Worm (Caenorhabditis elegans) whole organism, early embryonic: ENCODE results near the gene R13A1.5.

Source experiments
- B0310.2 ChIP-seq: sonication (generic microtip); optimal IDR thresholded peaks from 2 replicates; lab custom pipeline; 2016; ENCODE audit warnings: mild to moderate bottlenecking, missing genetic modification characterization, missing compliant biosample characterization
- F13C5.2 ChIP-seq: sonication (generic microtip); optimal IDR thresholded peaks from 2 replicates; lab custom pipeline; 2017; ENCODE audit warnings: mild to moderate bottlenecking, missing genetic modification characterization, inconsistent platforms, missing compliant biosample characterization
- aly-1 ChIP-seq: sonication (generic microtip); optimal IDR thresholded peaks from 2 replicates; lab custom pipeline; 2016; ENCODE audit warnings: missing genetic modification characterization, missing compliant biosample characterization
- ama-1 ChIP-seq: fragments of 150-350 bp; optimal IDR thresholded peaks from 2 replicates; lab custom pipeline; 2014
- ceh-13 ChIP-seq: fragments of 200-800 bp; sonication (Bioruptor generic); optimal IDR thresholded peaks from 2 replicates; lab custom pipeline; 2018; ENCODE audit warnings: mild to moderate bottlenecking, missing genetic modification characterization, missing compliant biosample characterization
- ceh-36 ChIP-seq: sonication (generic microtip); optimal IDR thresholded peaks from 2 replicates; lab custom pipeline; 2016; ENCODE audit warnings: missing genetic modification characterization, inconsistent platforms, missing compliant biosample characterization
- ets-7 ChIP-seq: sonication (generic microtip); optimal IDR thresholded peaks from 2 replicates; lab custom pipeline; 2016; ENCODE audit warnings: missing genotype, missing genetic modification characterization, missing compliant biosample characterization
- flt-1 ChIP-seq: fragments of 200-800 bp; sonication (Bioruptor generic); IDR thresholded peaks from 2 replicates; pipeline ENCODE4 v1.3.6; 2022; ENCODE audit warnings: missing genetic modification characterization, missing compliant biosample characterization
- hmbx-1 ChIP-seq: sonication (generic microtip); optimal IDR thresholded peaks from 2 replicates; lab custom pipeline; 2016; ENCODE audit warnings: mild to moderate bottlenecking, missing genetic modification characterization, missing compliant biosample characterization
- hmg-4 ChIP-seq: fragments of 200-800 bp; sonication (Bioruptor generic); optimal IDR thresholded peaks from 2 replicates; lab custom pipeline; 2018; ENCODE audit warnings: mild to moderate bottlenecking, missing genetic modification characterization, missing compliant biosample characterization
- hnd-1 ChIP-seq: sonication (generic microtip); optimal IDR thresholded peaks from 2 replicates; lab custom pipeline; 2016; ENCODE audit warnings: missing genetic modification characterization, missing compliant biosample characterization
- pes-1 ChIP-seq: fragments of 200-800 bp; sonication (Bioruptor generic); IDR thresholded peaks from 2 replicates; pipeline ENCODE4 v1.3.6; 2022; ENCODE audit warnings: missing genetic modification reagents, missing genetic modification characterization, missing compliant biosample characterization
- scrt-1 ChIP-seq: fragments of 200-800 bp; sonication (Bioruptor generic); IDR thresholded peaks from 2 replicates; pipeline ENCODE4 v1.3.6; 2022; ENCODE audit warnings: missing genetic modification characterization, missing compliant biosample characterization
- sea-1 ChIP-seq: fragments of 200-800 bp; sonication (Bioruptor generic); conservative IDR thresholded peaks from 2 replicates; pipeline ENCODE4 v1.3.6; 2022; ENCODE audit warnings: missing genetic modification characterization, missing compliant biosample characterization
- tbx-11 ChIP-seq: fragments of 200-800 bp; sonication (Bioruptor generic); IDR thresholded peaks from 2 replicates; pipeline ENCODE4 v1.3.6; 2022; ENCODE audit warnings: missing genetic modification characterization, missing compliant biosample characterization
- tbx-37 ChIP-seq: fragments of 200-800 bp; sonication (Bioruptor generic); conservative IDR thresholded peaks from 2 replicates; pipeline ENCODE4 v1.3.6; 2022; ENCODE audit warnings: missing genetic modification reagents, missing genetic modification characterization, missing compliant biosample characterization
- tra-4 ChIP-seq: sonication (generic microtip); optimal IDR thresholded peaks from 2 replicates; lab custom pipeline; 2017; ENCODE audit warnings: missing genetic modification characterization, missing compliant biosample characterization

The R13A1.5 gene

ce11 chrIV:7212769-7213168 lies 21.1 kb upstream of the R13A1.5 start:
- TF ChIP-seq pes-1 (GFP tag; lab: Robert Waterston, UW) (no peak), flt-1 (no peak), tra-4 (no peak), tbx-11 (GFP tag; lab: Robert Waterston, UW) (no peak), ama-1 (lab: Kevin White, UChicago) (no peak), tbx-37 (GFP tag; lab: Robert Waterston, UW) (no peak), scrt-1 (no peak), ceh-13 (GFP tag; lab: Kevin White, UChicago) (no peak), hnd-1 (tag; lab: Kevin White, UChicago) (no peak), hmg-4 (no peak), ets-7 (no peak), F13C5.2 (no peak), B0310.2 (tag; lab: Kevin White, UChicago) (no peak), hmbx-1 (no peak), ceh-36 (no peak), aly-1 (tag; lab: Kevin White, UChicago) (no peak)

- TF ChIP-seq pes-1 (GFP tag; lab: Robert Waterston, UW) = no peak
- TF ChIP-seq hmbx-1 = no peak
- TF ChIP-seq hmg-4 = no peak
- no peak for TF ChIP-seq flt-1
- no peak for TF ChIP-seq F13C5.2
- no peak for TF ChIP-seq scrt-1
- TF ChIP-seq B0310.2 (tag; lab: Kevin White, UChicago) = no peak
- TF ChIP-seq sea-1 = no peak
- TF ChIP-seq tbx-11 (GFP tag; lab: Robert Waterston, UW) = no peak
- no peak for TF ChIP-seq ceh-36
- no peak for TF ChIP-seq ets-7
- no peak for TF ChIP-seq aly-1 (tag; lab: Kevin White, UChicago)
- no peak for TF ChIP-seq hnd-1 (tag; lab: Kevin White, UChicago)
Measured at ce11 chrIV:7211313-7211712, 19.7 kb upstream of the R13A1.5 start.

ce11 chrIV:7208961-7209360 lies 17.3 kb upstream of the R13A1.5 start:
- TF ChIP-seq B0310.2 (tag; lab: Kevin White, UChicago) (no peak), tbx-37 (GFP tag; lab: Robert Waterston, UW) (no peak), tbx-11 (GFP tag; lab: Robert Waterston, UW) (no peak), F13C5.2 (no peak), sea-1 (no peak), ets-7 (no peak), scrt-1 (no peak), tra-4 (no peak)

ce11 chrIV:7205969-7206368 lies 14.3 kb upstream of the R13A1.5 start, which contains the start of gene kcc-1:
kcc-1 (plus strand) TSS chrIV:7206269.
- TF ChIP-seq scrt-1 = no peak

- TF ChIP-seq scrt-1 = no peak
- TF ChIP-seq B0310.2 (tag; lab: Kevin White, UChicago) = no peak
- TF ChIP-seq sea-1 = no peak
- TF ChIP-seq hnd-1 (tag; lab: Kevin White, UChicago) = no peak
- no peak for TF ChIP-seq flt-1
- no peak for TF ChIP-seq aly-1 (tag; lab: Kevin White, UChicago)
- no peak for TF ChIP-seq hmg-4
- no peak for TF ChIP-seq ama-1 (lab: Kevin White, UChicago)
- TF ChIP-seq ets-7 = no peak
- TF ChIP-seq pes-1 (GFP tag; lab: Robert Waterston, UW) = no peak
- no peak for TF ChIP-seq ceh-36
- TF ChIP-seq tbx-11 (GFP tag; lab: Robert Waterston, UW) = no peak
- TF ChIP-seq ceh-13 (GFP tag; lab: Kevin White, UChicago) = no peak
- no peak for TF ChIP-seq hmbx-1
- no peak for TF ChIP-seq tbx-37 (GFP tag; lab: Robert Waterston, UW)
- TF ChIP-seq tra-4 = no peak
Measured at ce11 chrIV:7203696-7204095, 12.1 kb upstream of the R13A1.5 start, which contains the start of gene R13A1.3. R13A1.3 (plus strand) TSS chrIV:7203996.

- TF ChIP-seq aly-1 (tag; lab: Kevin White, UChicago) = no peak
- no peak for TF ChIP-seq scrt-1
- no peak for TF ChIP-seq ets-7
- no peak for TF ChIP-seq hmbx-1
- no peak for TF ChIP-seq hnd-1 (tag; lab: Kevin White, UChicago)
- TF ChIP-seq tra-4 = no peak
- TF ChIP-seq ceh-13 (GFP tag; lab: Kevin White, UChicago) = no peak
- no peak for TF ChIP-seq tbx-37 (GFP tag; lab: Robert Waterston, UW)
- no peak for TF ChIP-seq hmg-4
- no peak for TF ChIP-seq sea-1
- TF ChIP-seq pes-1 (GFP tag; lab: Robert Waterston, UW) = no peak
- no peak for TF ChIP-seq ceh-36
- no peak for TF ChIP-seq ama-1 (lab: Kevin White, UChicago)
- no peak for TF ChIP-seq F13C5.2
- no peak for TF ChIP-seq tbx-11 (GFP tag; lab: Robert Waterston, UW)
- no peak for TF ChIP-seq B0310.2 (tag; lab: Kevin White, UChicago)
- no peak for TF ChIP-seq flt-1
Measured at ce11 chrIV:7196853-7197252, 5.2 kb upstream of the R13A1.5 start, which contains the start of gene unc-8. unc-8 (plus strand) TSS chrIV:7197153.

- no peak for TF ChIP-seq ets-7
- TF ChIP-seq hmbx-1 = no peak
- TF ChIP-seq tbx-37 (GFP tag; lab: Robert Waterston, UW) = no peak
- TF ChIP-seq hmg-4 = no peak
- TF ChIP-seq scrt-1 = no peak
- TF ChIP-seq tbx-11 (GFP tag; lab: Robert Waterston, UW) = no peak
- no peak for TF ChIP-seq F13C5.2
- no peak for TF ChIP-seq flt-1
- no peak for TF ChIP-seq B0310.2 (tag; lab: Kevin White, UChicago)
- no peak for TF ChIP-seq ama-1 (lab: Kevin White, UChicago)
Measured at ce11 chrIV:7195734-7196133, 4.1 kb upstream of the R13A1.5 start, which contains the start of gene best-16. best-16 (minus strand) TSS chrIV:7195834.

ce11 chrIV:7190409-7190808 lies 1.2 kb downstream of the R13A1.5 start:
- no peak for TF ChIP-seq tra-4
- TF ChIP-seq tbx-37 (GFP tag; lab: Robert Waterston, UW) = no peak
- TF ChIP-seq flt-1 = no peak
- no peak for TF ChIP-seq hnd-1 (tag; lab: Kevin White, UChicago)
- no peak for TF ChIP-seq F13C5.2
- no peak for TF ChIP-seq pes-1 (GFP tag; lab: Robert Waterston, UW)
- no peak for TF ChIP-seq tbx-11 (GFP tag; lab: Robert Waterston, UW)
- no peak for TF ChIP-seq hmg-4
- no peak for TF ChIP-seq ama-1 (lab: Kevin White, UChicago)
- no peak for TF ChIP-seq aly-1 (tag; lab: Kevin White, UChicago)
